Fruit fly (Drosophila melanogaster): Measurements from ENCODE around the gene CG17068.
"Not testable (repeated sequence)": the region's sequence is repeated elsewhere in the genome, so short reads cannot be mapped to it uniquely, and the experiment has no call there.

The CG17068 gene

dm6 chrX:20251069-20251468, at the start of gene CG17068, which contains the start of gene Rab10:
TSS of gene CG17068 (minus strand) at chrX:20251093.
TSS of gene Rab10 (plus strand) at chrX:20251338.
- TF ChIP-seq ttk (optimal IDR thresholded peaks at IDR 0.05) (no peak), h (optimal IDR thresholded peaks at IDR 0.05) (no peak), psq (optimal IDR thresholded peaks at IDR 0.05) (no peak), Myc (optimal IDR thresholded peaks at IDR 0.05) (no peak), Sin3A (optimal IDR thresholded peaks at IDR 0.05) (no peak), insv (optimal IDR thresholded peaks at IDR 0.05) (no peak)

- TF ChIP-seq Sin3A (optimal IDR thresholded peaks at IDR 0.05) (no peak), insv (optimal IDR thresholded peaks at IDR 0.05) (no peak), h (optimal IDR thresholded peaks at IDR 0.05) (no peak), psq (optimal IDR thresholded peaks at IDR 0.05) (no peak), Myc (optimal IDR thresholded peaks at IDR 0.05) (no peak), ttk (optimal IDR thresholded peaks at IDR 0.05) (no peak)
Measured at dm6 chrX:20269669-20270068, 18.8 kb upstream of the CG17068 start, which contains the start of gene Inx6. TSS of gene Inx6 (minus strand) at chrX:20269769.

- not testable (repeated sequence) for TF ChIP-seq h, ttk, psq (optimal IDR thresholded peaks at IDR 0.05)
Measured at dm6 chrX:20258939-20259338, 8.0 kb upstream of the CG17068 start, which contains the start of gene CG42577. TSS of gene CG42577 (plus strand) at chrX:20259239.

dm6 chrX:20256849-20257590, 6.1 kb upstream of the CG17068 start, which contains the start of gene CG17065:
TSS of gene CG17065 (minus strand) at chrX:20257199.
- TF ChIP-seq ttk (optimal IDR thresholded peaks at IDR 0.05) = no peak
- peak; percentile 97 for TF ChIP-seq psq (optimal IDR thresholded peaks at IDR 0.05)

- TF ChIP-seq psq (optimal IDR thresholded peaks at IDR 0.05) = no peak
- TF ChIP-seq ttk (optimal IDR thresholded peaks at IDR 0.05) = no peak
- TF ChIP-seq Sin3A (optimal IDR thresholded peaks at IDR 0.05) = no peak
- TF ChIP-seq h (optimal IDR thresholded peaks at IDR 0.05) = no peak
- TF ChIP-seq Myc (optimal IDR thresholded peaks at IDR 0.05) = no peak
- no peak for TF ChIP-seq insv (optimal IDR thresholded peaks at IDR 0.05)
Measured at dm6 chrX:20255977-20256376, 5.1 kb upstream of the CG17068 start.

- TF ChIP-seq h (optimal IDR thresholded peaks at IDR 0.05) = no peak
- no peak for TF ChIP-seq psq (optimal IDR thresholded peaks at IDR 0.05)
- TF ChIP-seq Myc (optimal IDR thresholded peaks at IDR 0.05) = no peak
- no peak for TF ChIP-seq Sin3A (optimal IDR thresholded peaks at IDR 0.05)
- no peak for TF ChIP-seq ttk (optimal IDR thresholded peaks at IDR 0.05)
- TF ChIP-seq insv (optimal IDR thresholded peaks at IDR 0.05) = no peak
Measured at dm6 chrX:20251586-20252160, 780 bp upstream of the CG17068 start.

- TF ChIP-seq Myc (optimal IDR thresholded peaks at IDR 0.05) (no peak), ttk (optimal IDR thresholded peaks at IDR 0.05) (no peak), psq (optimal IDR thresholded peaks at IDR 0.05) (no peak), insv (optimal IDR thresholded peaks at IDR 0.05) (no peak), Sin3A (optimal IDR thresholded peaks at IDR 0.05) (no peak), h (optimal IDR thresholded peaks at IDR 0.05) (no peak)
Measured at dm6 chrX:20247710-20248109, 3.2 kb downstream of the CG17068 start.

- TF ChIP-seq psq (optimal IDR thresholded peaks at IDR 0.05) (no peak), Myc (optimal IDR thresholded peaks at IDR 0.05) (no peak)
Measured at dm6 chrX:20245218-20245863, 5.6 kb downstream of the CG17068 start.

dm6 chrX:20244278-20244677, 6.6 kb downstream of the CG17068 start, which contains the start of gene Peritrophin-A:
TSS of gene Peritrophin-A (plus strand) at chrX:20244647.
- TF ChIP-seq insv (optimal IDR thresholded peaks at IDR 0.05) = no peak

- no peak for TF ChIP-seq h (optimal IDR thresholded peaks at IDR 0.05)
- TF ChIP-seq psq (optimal IDR thresholded peaks at IDR 0.05) = no peak
- TF ChIP-seq ttk (optimal IDR thresholded peaks at IDR 0.05) = no peak
- no peak for TF ChIP-seq Sin3A (optimal IDR thresholded peaks at IDR 0.05)
- no peak for TF ChIP-seq insv (optimal IDR thresholded peaks at IDR 0.05)
- TF ChIP-seq Myc (optimal IDR thresholded peaks at IDR 0.05) = no peak
Measured at dm6 chrX:20243274-20243839, 7.5 kb downstream of the CG17068 start.

dm6 chrX:20240518-20241186, 10.2 kb downstream of the CG17068 start:
- no peak for TF ChIP-seq psq (optimal IDR thresholded peaks at IDR 0.05)
- no peak for TF ChIP-seq Myc (optimal IDR thresholded peaks at IDR 0.05)
- TF ChIP-seq ttk (optimal IDR thresholded peaks at IDR 0.05) = no peak
- no peak for TF ChIP-seq Sin3A (optimal IDR thresholded peaks at IDR 0.05)
- no peak for TF ChIP-seq h (optimal IDR thresholded peaks at IDR 0.05)
- no peak for TF ChIP-seq insv (optimal IDR thresholded peaks at IDR 0.05)

dm6 chrX:20239608-20239941, 11.3 kb downstream of the CG17068 start, which contains the start of gene obst-A:
TSS of gene obst-A (plus strand) at chrX:20239855.
- no peak for TF ChIP-seq h (optimal IDR thresholded peaks at IDR 0.05)
- no peak for TF ChIP-seq psq (optimal IDR thresholded peaks at IDR 0.05)
- TF ChIP-seq insv (optimal IDR thresholded peaks at IDR 0.05) = no peak
- no peak for TF ChIP-seq Sin3A (optimal IDR thresholded peaks at IDR 0.05)
- no peak for TF ChIP-seq Myc (optimal IDR thresholded peaks at IDR 0.05)
